Worm (Caenorhabditis elegans): ENCODE data around the gene F59B1.8.
A peak's percentile ranks its signal among the peaks of the same experiment; 100 is the strongest.

The F59B1.8 gene

DNA sequence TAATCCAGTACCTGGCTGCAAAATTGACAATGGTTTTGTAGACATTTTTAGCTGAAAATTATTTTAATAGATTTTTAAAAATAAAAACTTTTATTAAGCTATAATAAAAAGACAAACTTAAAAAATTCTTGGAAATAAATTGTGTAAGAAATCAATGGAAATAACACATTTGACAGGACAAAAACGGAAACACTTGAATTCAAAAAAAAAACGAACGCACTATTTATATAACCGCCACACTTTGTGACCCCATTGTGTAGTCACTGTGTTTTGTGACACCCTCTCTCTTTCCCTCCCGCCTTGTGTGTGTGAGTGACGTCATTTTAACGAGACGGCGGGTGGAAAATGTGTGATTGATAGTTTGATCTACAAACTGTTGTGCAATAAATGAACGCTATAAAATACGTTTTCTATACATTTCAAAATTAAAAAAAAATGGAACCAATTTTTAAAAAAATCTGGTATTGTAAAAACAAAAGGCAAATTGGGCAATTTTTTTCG lies at the start of gene F59B1.8 (continued):
- TF ChIP-seq lir-3 (tag; optimal IDR thresholded peaks at IDR 0.05) (no peak), ceh-20 (GFP tag; IDR thresholded peaks at IDR 0.05) (no peak), nhr-41 (GFP tag; IDR thresholded peaks at IDR 0.05) (no peak), pqm-1 (tag; optimal IDR thresholded peaks at IDR 0.05) (peak; percentile 76), nhr-77 (tag; optimal IDR thresholded peaks at IDR 0.05) (peak; percentile 94), ces-1 (GFP tag; optimal IDR thresholded peaks at IDR 0.05) (no peak), Y48G9A.11 (GFP tag; IDR thresholded peaks at IDR 0.05) (no peak), snpc-1.2 (GFP tag; IDR thresholded peaks at IDR 0.05) (no peak), nhr-111 (GFP tag; optimal IDR thresholded peaks at IDR 0.05) (no peak), attf-4 (tag; optimal IDR thresholded peaks at IDR 0.05) (no peak), hmg-1.1 (GFP tag; IDR thresholded peaks at IDR 0.05) (no peak), zfp-3 (GFP tag; conservative IDR thresholded peaks at IDR 0.05) (no peak), T20F7.1 (GFP tag; optimal IDR thresholded peaks at IDR 0.05) (peak; percentile 70), duxl-1 (tag; optimal IDR thresholded peaks at IDR 0.05; ENCODE audit: poor library complexity) (peak; percentile 46), ceh-28 (tag; optimal IDR thresholded peaks at IDR 0.05) (no peak), daf-19 (GFP tag; conservative IDR thresholded peaks at IDR 0.05) (no peak), nhr-76 (tag; optimal IDR thresholded peaks at IDR 0.05) (peak; percentile 60), lin-38 (GFP tag; IDR thresholded peaks at IDR 0.05) (no peak), vab-7 (GFP tag; IDR thresholded peaks at IDR 0.05) (no peak), rbr-2 (tag; optimal IDR thresholded peaks at IDR 0.05) (no peak), lin-1 (GFP tag; IDR thresholded peaks at IDR 0.05) (peak; percentile 55; the same call in 1 of the 2 replicates), Y5F2A.4 (GFP tag; optimal IDR thresholded peaks at IDR 0.05) (no peak), pha-4 (GFP tag; IDR thresholded peaks at IDR 0.05) (0 out of 2 replicates have a peak, but pooled peaks have one; percentile 32), pha-4 (tag; optimal IDR thresholded peaks at IDR 0.05) (peak; percentile 95), daf-8 (GFP tag; IDR thresholded peaks at IDR 0.05) (no peak), tra-1 (GFP tag; IDR thresholded peaks at IDR 0.05) (peak; percentile 75), spr-1 (tag; optimal IDR thresholded peaks at IDR 0.05) (no peak), gei-8 (GFP tag; optimal IDR thresholded peaks at IDR 0.05) (no peak), madf-9 (GFP tag; conservative IDR thresholded peaks at IDR 0.05) (no peak), ZK546.5 (tag; optimal IDR thresholded peaks at IDR 0.05) (no peak), hif-1 (tag; optimal IDR thresholded peaks at IDR 0.05) (peak in 1 of 2 experiments; percentile 65), lin-29 (GFP tag; IDR thresholded peaks at IDR 0.05) (no peak), F26F4.8 (GFP tag; conservative IDR thresholded peaks at IDR 0.05) (no peak), aha-1 (tag) (no peak), nhr-237 (tag; optimal IDR thresholded peaks at IDR 0.05) (no peak), F37D6.2 (tag; optimal IDR thresholded peaks at IDR 0.05) (no peak), unc-130 (GFP tag; optimal IDR thresholded peaks at IDR 0.05) (no peak), dmd-6 (GFP tag; IDR thresholded peaks at IDR 0.05) (peak; percentile 99), mdl-1 (tag; optimal IDR thresholded peaks at IDR 0.05) (peak; percentile 29 to 87), dve-1 (tag; optimal IDR thresholded peaks at IDR 0.05; ENCODE audit: insufficient read depth) (peak; percentile 97), nhr-10 (tag; optimal IDR thresholded peaks at IDR 0.05) (no peak), T26A8.4 (GFP tag; IDR thresholded peaks at IDR 0.05) (no peak), ceh-62 (tag; optimal IDR thresholded peaks at IDR 0.05) (no peak), zfp-2 (tag; optimal IDR thresholded peaks at IDR 0.05) (no peak), skn-1 (tag; optimal IDR thresholded peaks at IDR 0.05) (no peak), mxl-2 (GFP tag; conservative IDR thresholded peaks at IDR 0.05) (no peak), ztf-11 (tag; optimal IDR thresholded peaks at IDR 0.05) (no peak), ztf-7 (tag; optimal IDR thresholded peaks at IDR 0.05) (no peak), ceh-44 (GFP tag; IDR thresholded peaks at IDR 0.05) (no peak), ceh-82 (tag; optimal IDR thresholded peaks at IDR 0.05) (no peak), set-16 (GFP tag; IDR thresholded peaks at IDR 0.05) (no peak), fos-1 (tag; optimal IDR thresholded peaks at IDR 0.05) (no peak)

Data from whole organism, L4 larva.